Fruit fly (Drosophila melanogaster): ENCODE results near the gene CG34337.

The CG34337 gene

DNA sequence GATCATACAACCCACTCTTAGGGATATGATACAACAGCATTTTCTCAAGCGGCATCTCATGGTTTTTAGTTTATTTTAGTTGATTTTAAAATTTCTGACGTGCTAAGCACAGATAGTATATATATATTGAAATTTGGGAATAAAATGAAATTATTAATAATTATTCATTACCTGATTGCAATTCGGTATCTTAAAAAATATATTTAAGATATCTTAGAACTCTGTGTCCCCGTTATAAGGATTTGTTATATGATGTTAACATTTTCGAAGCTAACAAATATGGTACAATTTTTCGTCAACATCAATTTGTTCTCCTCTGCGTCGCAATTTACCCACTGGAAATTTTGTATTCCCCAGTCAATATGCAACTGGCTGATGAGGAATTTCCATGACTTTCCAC lies 36.2 kb downstream of the CG34337 start, which contains the start of gene CG43198:
Gene CG43198, minus strand, starts transcription at position 101 of the 400 bp plus-strand sequence.
- no peak for TF ChIP-seq eg (GFP tag; IDR thresholded peaks at IDR 0.05)
- no peak for TF ChIP-seq CG8319 (GFP tag; optimal IDR thresholded peaks at IDR 0.05)
- no peak for TF ChIP-seq Hr39 (GFP tag; optimal IDR thresholded peaks at IDR 0.05)
- no peak for TF ChIP-seq dac (GFP tag; optimal IDR thresholded peaks at IDR 0.05)
- no peak for TF ChIP-seq CG6854 (GFP tag; optimal IDR thresholded peaks at IDR 0.05)
- no peak for TF ChIP-seq salr (GFP tag; optimal IDR thresholded peaks at IDR 0.05)
- TF ChIP-seq Gug (GFP tag; IDR thresholded peaks at IDR 0.05): no peak
- no peak for TF ChIP-seq CG8119 (GFP tag; IDR thresholded peaks at IDR 0.05)
- TF ChIP-seq CG6808 (GFP tag; optimal IDR thresholded peaks at IDR 0.05): no peak
- TF ChIP-seq CG8632 (GFP tag; optimal IDR thresholded peaks at IDR 0.05): no peak
- TF ChIP-seq CG3919 (GFP tag; optimal IDR thresholded peaks at IDR 0.05): no peak
- TF ChIP-seq Eip75B (GFP tag; optimal IDR thresholded peaks at IDR 0.05): no peak

DNA sequence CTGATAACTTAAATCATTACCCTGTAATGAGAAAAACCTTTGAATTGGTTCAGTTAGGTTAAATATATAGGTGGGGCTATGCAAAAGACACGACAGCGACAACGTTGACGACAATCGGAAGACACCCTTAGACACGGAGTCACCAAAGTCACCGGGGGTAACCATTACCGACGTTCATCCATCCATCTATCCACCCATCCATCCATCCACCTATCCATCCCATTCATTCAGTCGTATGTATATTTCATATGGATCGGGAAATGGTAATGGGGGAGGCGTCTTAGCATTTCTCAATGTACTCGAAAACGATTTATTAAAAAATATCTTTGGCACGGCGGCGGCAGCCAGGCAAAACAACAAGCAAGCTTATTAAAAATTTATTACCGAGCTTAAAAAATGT lies 45.0 kb downstream of the CG34337 start:
- no peak for TF ChIP-seq CG16779 (tag; optimal IDR thresholded peaks at IDR 0.05)
- no peak for TF ChIP-seq Hr39 (GFP tag; optimal IDR thresholded peaks at IDR 0.05)
- no peak for TF ChIP-seq Hr4 (GFP tag; optimal IDR thresholded peaks at IDR 0.05)
- TF ChIP-seq Sox102F (GFP tag; optimal IDR thresholded peaks at IDR 0.05): no peak
- TF ChIP-seq Eip78C (GFP tag): no peak
- TF ChIP-seq CG6854 (GFP tag; optimal IDR thresholded peaks at IDR 0.05): no peak
- no peak for TF ChIP-seq CG11902 (GFP tag; optimal IDR thresholded peaks at IDR 0.05)
- no peak for TF ChIP-seq Blimp-1 (GFP tag; optimal IDR thresholded peaks at IDR 0.05)
- no peak for TF ChIP-seq CG8632 (GFP tag; optimal IDR thresholded peaks at IDR 0.05)
- TF ChIP-seq svp (GFP tag): no peak
- no peak for TF ChIP-seq topi (GFP tag; optimal IDR thresholded peaks at IDR 0.05)

DNA sequence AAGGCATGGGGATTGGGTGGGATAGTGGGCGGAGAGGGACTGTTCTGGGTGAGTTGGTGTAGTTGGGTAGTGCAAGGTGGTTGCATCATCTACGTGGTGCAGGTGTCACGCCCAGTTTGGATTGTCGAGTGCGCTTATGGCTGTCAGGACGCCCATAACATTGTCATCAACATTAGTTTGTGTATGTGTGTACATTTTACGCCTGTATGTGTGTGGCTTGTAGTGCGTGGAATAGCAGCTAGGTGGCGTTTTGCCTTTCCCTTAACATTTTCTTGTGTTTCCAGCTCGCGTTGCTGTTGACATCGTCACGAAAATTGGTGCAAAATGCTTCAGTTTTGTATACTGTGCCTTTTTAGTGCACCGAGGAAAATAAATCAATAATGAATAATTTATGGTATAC lies 49.3 kb downstream of the CG34337 start:
- TF ChIP-seq Hr38 (GFP tag; optimal IDR thresholded peaks at IDR 0.05): no peak
- no peak for TF ChIP-seq CG6276 (GFP tag; optimal IDR thresholded peaks at IDR 0.05)
- no peak for TF ChIP-seq esn (GFP tag; optimal IDR thresholded peaks at IDR 0.05)
- no peak for TF ChIP-seq salr (GFP tag; optimal IDR thresholded peaks at IDR 0.05)
- no peak for TF ChIP-seq pdm3 (GFP tag; optimal IDR thresholded peaks at IDR 0.05)
- TF ChIP-seq CG8119 (GFP tag; IDR thresholded peaks at IDR 0.05): no peak
- TF ChIP-seq Hr4 (GFP tag; optimal IDR thresholded peaks at IDR 0.05): no peak
- TF ChIP-seq fd85E (GFP tag; optimal IDR thresholded peaks at IDR 0.05): no peak
- no peak for TF ChIP-seq net (GFP tag; optimal IDR thresholded peaks at IDR 0.05)
- TF ChIP-seq acj6 (GFP tag; optimal IDR thresholded peaks at IDR 0.05): no peak
- no peak for TF ChIP-seq Gug (GFP tag; IDR thresholded peaks at IDR 0.05)
- no peak for TF ChIP-seq CG8319 (GFP tag; optimal IDR thresholded peaks at IDR 0.05)
- no peak for TF ChIP-seq ss (GFP tag; optimal IDR thresholded peaks at IDR 0.05)
- no peak for TF ChIP-seq Eip93F (GFP tag; optimal IDR thresholded peaks at IDR 0.05)
- no peak for TF ChIP-seq Eip75B (GFP tag; optimal IDR thresholded peaks at IDR 0.05)
- no peak for TF ChIP-seq CG11762 (GFP tag; optimal IDR thresholded peaks at IDR 0.05; ENCODE audit: insufficient read depth)
- TF ChIP-seq CG10669 (GFP tag; optimal IDR thresholded peaks at IDR 0.05): no peak
- no peak for TF ChIP-seq CG11294 (GFP tag; IDR thresholded peaks at IDR 0.05)
